Fruit fly (Drosophila melanogaster): Measurements from ENCODE around the gene CG8326.

DNA sequence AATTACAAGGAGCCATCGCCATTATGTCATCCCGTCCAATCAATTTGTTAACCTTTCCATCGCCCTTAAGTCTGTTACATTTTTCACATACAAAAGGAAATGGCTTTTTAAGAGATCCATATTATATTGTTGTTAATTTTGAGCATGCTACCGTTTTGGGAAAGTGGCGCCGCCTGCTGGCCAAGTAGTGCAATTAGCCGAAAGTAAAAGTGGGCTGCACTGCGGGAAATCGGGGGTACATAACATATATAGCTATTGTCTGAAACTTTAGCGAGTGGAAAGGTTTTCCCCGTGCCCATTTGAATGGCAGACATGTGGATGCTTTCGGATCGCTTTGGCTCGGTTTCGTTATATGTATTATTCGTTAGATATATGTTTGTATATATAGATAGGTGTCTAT is 43.4 kb downstream of the CG8326 start:
- TF ChIP-seq h (optimal IDR thresholded peaks at IDR 0.05) (no peak), psq (optimal IDR thresholded peaks at IDR 0.05) (no peak), ttk (optimal IDR thresholded peaks at IDR 0.05) (no peak), insv (optimal IDR thresholded peaks at IDR 0.05) (no peak)

All from Kc167 (cell line).